Fruit fly (Drosophila melanogaster): ENCODE measurements around the gene CG5114.

dm6 chr3L:14956288-14957032 is 26.2 kb upstream of the CG5114 start:
- TF ChIP-seq pdm3 (GFP tag; optimal IDR thresholded peaks at IDR 0.05), result no peak
- TF ChIP-seq fd59A (GFP tag; optimal IDR thresholded peaks at IDR 0.05), result no peak
- no peak for TF ChIP-seq Blimp-1 (GFP tag; optimal IDR thresholded peaks at IDR 0.05)
